Worm (Caenorhabditis elegans): ENCODE data around the gene wdr-5.1.

DNA sequence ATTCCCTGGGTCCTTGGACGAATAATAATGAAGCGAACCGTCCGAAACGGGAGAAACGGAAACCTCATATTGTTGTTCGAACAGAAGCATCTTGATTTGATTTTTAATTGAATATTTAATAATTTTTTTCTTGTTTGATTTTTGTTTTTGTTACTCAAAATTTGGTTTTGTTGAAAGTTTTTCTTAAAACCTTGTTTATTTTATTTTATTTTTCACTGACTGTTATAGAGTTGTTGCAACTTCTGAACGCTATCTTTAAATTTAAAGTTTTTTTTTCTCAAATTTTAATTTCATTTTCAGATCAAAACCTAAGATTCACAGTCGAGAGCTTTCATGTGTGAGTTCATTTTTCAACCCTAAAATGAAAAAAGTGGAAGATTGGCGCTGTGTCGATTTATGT, 3.9 kb downstream of the wdr-5.1 start, which contains the start of gene alkb-8:
- TF ChIP-seq tbx-2 (tag; optimal IDR thresholded peaks at IDR 0.05) (no peak), ZK546.5 (tag; optimal IDR thresholded peaks at IDR 0.05) (no peak)

Measured in whole organism, L3 larva.